Worm (Caenorhabditis elegans) whole organism, L1 larva: Measurements from ENCODE around the gene R102.4.
A peak's percentile ranks its signal among the peaks of the same experiment; 100 is the strongest.

Source experiments
- C16A3.4 ChIP-seq: fragments of 150-350 bp; optimal IDR thresholded peaks from 2 replicates; lab custom pipeline; 2014; ENCODE audit warnings: missing biosample characterization, missing genetic modification characterization
- C34B4.2 ChIP-seq: sonication (generic microtip); optimal IDR thresholded peaks from 2 replicates; lab custom pipeline; 2017; ENCODE audit warnings: mild to moderate bottlenecking, missing genetic modification characterization, missing compliant biosample characterization
- F16B12.6 ChIP-seq: fragments of 150-350 bp; optimal IDR thresholded peaks from 2 replicates; lab custom pipeline; 2014; ENCODE audit warnings: missing biosample characterization, missing genetic modification characterization
- aha-1 ChIP-seq: fragments of 150-350 bp; optimal IDR thresholded peaks from 2 replicates; lab custom pipeline; 2014; ENCODE audit warnings: missing biosample characterization, missing genetic modification characterization
- aly-2 ChIP-seq: fragments of 150-350 bp; optimal IDR thresholded peaks from 2 replicates; lab custom pipeline; 2014; ENCODE audit warnings: missing biosample characterization, missing genetic modification characterization
- blmp-1 ChIP-seq: fragments of 150-350 bp; optimal IDR thresholded peaks from 2 replicates; lab custom pipeline; 2014; ENCODE audit warnings: missing biosample characterization, missing genetic modification characterization
- ceh-88 ChIP-seq: fragments of 200-800 bp; sonication (Bioruptor generic); IDR thresholded peaks from 2 replicates; pipeline ENCODE4 v1.3.6; 2022; ENCODE audit warnings: missing genetic modification characterization, missing compliant biosample characterization
- ceh-90 ChIP-seq: sonication (generic microtip); optimal IDR thresholded peaks from 2 replicates; lab custom pipeline; 2016; ENCODE audit warnings: missing genetic modification characterization, missing compliant biosample characterization
- ces-1 ChIP-seq: fragments of 150-350 bp; optimal IDR thresholded peaks from 2 replicates; lab custom pipeline; 2014; ENCODE audit warnings: missing biosample characterization, missing genetic modification reagents, missing genetic modification characterization
- dsc-1 ChIP-seq: sonication (generic microtip); optimal IDR thresholded peaks from 2 replicates; lab custom pipeline; 2016; ENCODE audit warnings: mild to moderate bottlenecking, missing genetic modification characterization, missing compliant biosample characterization
- efl-1 ChIP-seq, 4 experiments: fragments of 150-350 bp; optimal IDR thresholded peaks in 3 of 4; peaks in 1 of 4; 1 replicate in 1 of 4; 2 replicates in 3 of 4; lab custom pipeline; 2014; ENCODE audit warnings: missing biosample characterization in 2 of 4, missing genetic modification characterization in 2 of 4, missing genetic modification reagents in 2 of 4
- efl-3 ChIP-seq: fragments of 200-800 bp; sonication (Bioruptor generic); optimal IDR thresholded peaks from 2 replicates; lab custom pipeline; 2018; ENCODE audit warnings: mild to moderate bottlenecking, missing genetic modification characterization, missing compliant biosample characterization
- egl-27 ChIP-seq, 2 experiments: fragments of 150-350 bp in 1 of 2; sonication (generic microtip); optimal IDR thresholded peaks; 3 replicates each; lab custom pipeline; 2017 to 2018; ENCODE audit warnings: missing biosample characterization in 2 of 2, missing genetic modification characterization in 2 of 2, missing genetic modification reagents in 2 of 2
- elt-2 ChIP-seq: sonication (generic microtip); optimal IDR thresholded peaks from 2 replicates; lab custom pipeline; 2016; ENCODE audit warnings: missing genetic modification characterization, mild to moderate bottlenecking, inconsistent platforms, missing compliant biosample characterization, missing genetic modification reagents
- fkh-8 ChIP-seq: sonication (generic microtip); optimal IDR thresholded peaks from 2 replicates; lab custom pipeline; 2016; ENCODE audit warnings: mild to moderate bottlenecking, missing genetic modification characterization, missing compliant biosample characterization
- hlh-17 ChIP-seq: fragments of 200-800 bp; sonication (Bioruptor generic); optimal IDR thresholded peaks from 2 replicates; lab custom pipeline; 2018; ENCODE audit warnings: missing genetic modification characterization, mild to moderate bottlenecking, missing compliant biosample characterization, moderate library complexity, borderline replicate concordance
- hpl-2 ChIP-seq: fragments of 150-350 bp; optimal IDR thresholded peaks from 2 replicates; lab custom pipeline; 2014; ENCODE audit warnings: missing biosample characterization, missing genetic modification reagents, missing genetic modification characterization
- irx-1 ChIP-seq: sonication (generic microtip); optimal IDR thresholded peaks from 2 replicates; lab custom pipeline; 2016; ENCODE audit warnings: missing genetic modification characterization, missing compliant biosample characterization
- jun-1 ChIP-seq: fragments of 150-350 bp; optimal IDR thresholded peaks from 2 replicates; lab custom pipeline; 2014; ENCODE audit warnings: missing biosample characterization, missing genetic modification reagents, missing genetic modification characterization
- lin-13 ChIP-seq: fragments of 150-350 bp; optimal IDR thresholded peaks from 2 replicates; lab custom pipeline; 2014; ENCODE audit warnings: missing biosample characterization, missing genetic modification reagents, missing genetic modification characterization
- lin-35 ChIP-seq, 2 experiments: fragments of 150-350 bp; optimal IDR thresholded peaks; 2 replicates each; lab custom pipeline; 2014; ENCODE audit warnings: missing biosample characterization in 2 of 2, missing genetic modification characterization in 2 of 2, missing genetic modification reagents in 2 of 2
- nhr-11 ChIP-seq: fragments of 150-350 bp; optimal IDR thresholded peaks from 2 replicates; lab custom pipeline; 2014; ENCODE audit warnings: missing biosample characterization, missing genetic modification characterization
- nhr-47 ChIP-seq: sonication (generic microtip); optimal IDR thresholded peaks from 2 replicates; lab custom pipeline; 2016; ENCODE audit warnings: mild to moderate bottlenecking, missing genetic modification characterization, moderate library complexity, missing compliant biosample characterization
- nhr-71 ChIP-seq: sonication (generic microtip); optimal IDR thresholded peaks from 2 replicates; lab custom pipeline; 2016; ENCODE audit warnings: mild to moderate bottlenecking, missing genetic modification characterization, moderate library complexity, missing compliant biosample characterization
- nhr-76 ChIP-seq: sonication (generic microtip); optimal IDR thresholded peaks from 2 replicates; lab custom pipeline; 2017; ENCODE audit warnings: missing biosample characterization, missing genetic modification characterization
- rnt-1 ChIP-seq: sonication (generic microtip); optimal IDR thresholded peaks from 2 replicates; lab custom pipeline; 2016; ENCODE audit warnings: mild to moderate bottlenecking, missing genetic modification characterization, moderate library complexity, missing compliant biosample characterization
- snpc-4 ChIP-seq: fragments of 150-350 bp; optimal IDR thresholded peaks from 2 replicates; lab custom pipeline; 2014; ENCODE audit warnings: missing biosample characterization, missing genetic modification characterization
- snu-23 ChIP-seq: sonication (generic microtip); optimal IDR thresholded peaks from 2 replicates; lab custom pipeline; 2016; ENCODE audit warnings: missing genetic modification characterization, missing compliant biosample characterization
- sox-4 ChIP-seq: sonication (generic microtip); optimal IDR thresholded peaks from 2 replicates; lab custom pipeline; 2016; ENCODE audit warnings: missing genetic modification characterization, missing compliant biosample characterization
- sptf-1 ChIP-seq: fragments of 150-350 bp; optimal IDR thresholded peaks from 2 replicates; lab custom pipeline; 2014; ENCODE audit warnings: missing biosample characterization, missing genetic modification characterization
- swsn-7 ChIP-seq: sonication (generic microtip); optimal IDR thresholded peaks from 2 replicates; lab custom pipeline; 2016; ENCODE audit warnings: missing genetic modification characterization, missing compliant biosample characterization
- tlp-1 ChIP-seq: fragments of 150-350 bp; optimal IDR thresholded peaks from 2 replicates; lab custom pipeline; 2014; ENCODE audit warnings: missing biosample characterization, missing genetic modification characterization
- unc-86 ChIP-seq: sonication (generic microtip); optimal IDR thresholded peaks from 2 replicates; lab custom pipeline; 2016; ENCODE audit warnings: missing genetic modification characterization, missing compliant biosample characterization
- unc-98 ChIP-seq: fragments of 200-800 bp; sonication (Bioruptor generic); IDR thresholded peaks from 2 replicates; pipeline ENCODE4 v1.3.6; 2022; ENCODE audit warnings: missing genetic modification characterization, missing compliant biosample characterization
- xbp-1 ChIP-seq: sonication (generic microtip); optimal IDR thresholded peaks from 2 replicates; lab custom pipeline; 2016; ENCODE audit warnings: missing genetic modification characterization, missing compliant biosample characterization
- zag-1 ChIP-seq: fragments of 150-350 bp; optimal IDR thresholded peaks from 2 replicates; lab custom pipeline; 2014; ENCODE audit warnings: missing biosample characterization, missing genetic modification characterization
- ztf-11 ChIP-seq, 2 experiments: sonication (generic microtip); optimal IDR thresholded peaks; 2 replicates each; lab custom pipeline; 2016 to 2017; ENCODE audit warnings: missing genetic modification characterization in 2 of 2, missing biosample characterization in 1 of 2, missing compliant biosample characterization in 1 of 2
- ztf-4 ChIP-seq: fragments of 150-350 bp; optimal IDR thresholded peaks from 2 replicates; lab custom pipeline; 2014; ENCODE audit warnings: missing biosample characterization, missing genetic modification characterization

Gene R102.4

ce11 chrIV:10697022-10697979 lies 2.2 kb upstream of the R102.4 start, which contains the start of gene allo-1 (continued):
- TF ChIP-seq tlp-1 (tag; lab: Kevin White, UChicago) (no peak), blmp-1 (tag; lab: Kevin White, UChicago) (no peak), snpc-4 (tag; lab: Kevin White, UChicago) (peak; percentile 66), unc-86 (tag; lab: Kevin White, UChicago) (peak; percentile 23), unc-98 (0 out of 2 replicates have a peak, but pooled peaks have one; percentile 32), nhr-11 (tag; lab: Kevin White, UChicago) (peak; percentile 67), dsc-1 (tag; lab: Kevin White, UChicago) (no peak), elt-2 (peak; percentile 32), C16A3.4 (tag; lab: Kevin White, UChicago) (peak; percentile 72), aha-1 (no peak), efl-3 (no peak), rnt-1 (tag; lab: Kevin White, UChicago) (peak; percentile 80), swsn-7 (tag; lab: Kevin White, UChicago) (peak; percentile 44), lin-35 (GFP tag; optimal IDR thresholded peaks at IDR 0.05; lab: Kevin White, UChicago) (peak; percentile 79 to 90), egl-27 (tag; optimal IDR thresholded peaks at IDR 0.05; lab: Kevin White, UChicago) (peak in 1 of 2 experiments; percentile 52), efl-1 (optimal IDR thresholded peaks at IDR 0.05; lab: Kevin White, UChicago) (peak; percentile 65 to 90), efl-1 (GFP tag; optimal IDR thresholded peaks at IDR 0.05 in 1 of 2; lab: Kevin White, UChicago) (peak; percentile 90 to 99), ztf-4 (no peak)

- TF ChIP-seq hlh-17 (GFP tag; lab: Kevin White, UChicago) (no peak), snu-23 (GFP tag; lab: Kevin White, UChicago) (no peak), lin-13 (no peak), F16B12.6 (tag; lab: Kevin White, UChicago) (no peak), ztf-11 (tag; optimal IDR thresholded peaks at IDR 0.05; lab: Kevin White, UChicago) (no peak), C34B4.2 (tag; lab: Kevin White, UChicago) (no peak), irx-1 (tag; lab: Kevin White, UChicago) (no peak), ceh-88 (GFP tag; lab: Robert Waterston, UW) (no peak), sptf-1 (tag; lab: Kevin White, UChicago) (no peak), jun-1 (tag; lab: Kevin White, UChicago) (no peak), nhr-47 (tag; lab: Kevin White, UChicago) (no peak), zag-1 (tag; lab: Kevin White, UChicago) (no peak), blmp-1 (tag; lab: Kevin White, UChicago) (no peak), hpl-2 (GFP tag; lab: Kevin White, UChicago) (no peak), nhr-76 (tag; lab: Kevin White, UChicago) (no peak), aly-2 (tag; lab: Kevin White, UChicago) (no peak)
- TF ChIP-seq, all 84 proteins: peak for 0
These were observed 5.0 kb downstream of the R102.4 start, which contains the start of gene R102.8 for ce11 chrIV:10690139-10690538. R102.8 (minus strand) TSS chrIV:10690239.

ce11 chrIV:10688972-10689567 lies 6.0 kb downstream of the R102.4 start, which contains the start of gene R102.3:
R102.3 (plus strand) TSS chrIV:10689517.
- TF ChIP-seq nhr-71 = peak; percentile 59
- TF ChIP-seq fkh-8 = peak; percentile 73
- TF ChIP-seq xbp-1 = no peak
- peak; percentile 41 for TF ChIP-seq nhr-47 (tag; lab: Kevin White, UChicago)
- TF ChIP-seq ces-1 (GFP tag; lab: Kevin White, UChicago) = no peak
- peak; percentile 22 for TF ChIP-seq sox-4
- no peak for TF ChIP-seq ceh-90 (tag; lab: Kevin White, UChicago)
